Worm (Caenorhabditis elegans): ENCODE results near the gene C27F2.10.
A peak's percentile ranks its signal among the peaks of the same experiment; 100 is the strongest.

- TF ChIP-seq lsy-2 (tag; optimal IDR thresholded peaks at IDR 0.05) (peak; percentile 92 to 97), nhr-12 (tag; optimal IDR thresholded peaks at IDR 0.05) (peak; percentile 73), nhr-237 (tag; optimal IDR thresholded peaks at IDR 0.05) (peak; percentile 59), nhr-23 (tag; optimal IDR thresholded peaks at IDR 0.05) (no peak), ztf-11 (tag; optimal IDR thresholded peaks at IDR 0.05) (no peak), F13H6.1 (tag; optimal IDR thresholded peaks at IDR 0.05) (peak; percentile 99), nhr-11 (tag; optimal IDR thresholded peaks at IDR 0.05) (peak; percentile 77), unc-39 (tag; optimal IDR thresholded peaks at IDR 0.05) (no peak), lin-39 (tag; optimal IDR thresholded peaks at IDR 0.05) (peak; percentile 75), ceh-82 (tag; optimal IDR thresholded peaks at IDR 0.05) (peak; percentile 75), peb-1 (tag; optimal IDR thresholded peaks at IDR 0.05) (no peak)
These were observed 31.5 kb upstream of the C27F2.10 start, which contains the start of gene wip-1 for ce11 chrIII:5018116-5018689.
